Worm (Caenorhabditis elegans): ENCODE results near the gene F39G3.5.

ce11 chrV:4737727-4738126 lies 15.3 kb downstream of the F39G3.5 start, which contains the start of gene F39G3.2:
- TF ChIP-seq him-1 (tag; optimal IDR thresholded peaks at IDR 0.05): no peak
- TF ChIP-seq W03F9.2 (tag; optimal IDR thresholded peaks at IDR 0.05): no peak
